Worm (Caenorhabditis elegans): ENCODE results near the gene Y73C8C.4.

- TF ChIP-seq ama-1 (optimal IDR thresholded peaks at IDR 0.05) (no peak), ceh-13 (GFP tag; optimal IDR thresholded peaks at IDR 0.05) (no peak), B0310.2 (tag; optimal IDR thresholded peaks at IDR 0.05) (no peak), tra-4 (tag; optimal IDR thresholded peaks at IDR 0.05) (no peak), flt-1 (GFP tag; IDR thresholded peaks at IDR 0.05) (no peak)
These were observed 30.4 kb downstream of the Y73C8C.4 start, which contains the start of gene C50H11.13 for ce11 chrV:3071548-3071947.

Measured in whole organism, early embryonic.